Worm (Caenorhabditis elegans) whole organism, young adult: ENCODE data around the gene cope-1.

ENCODE experiments used
- B0035.1 ChIP-seq: sonication (generic microtip); optimal IDR thresholded peaks from 2 replicates; lab custom pipeline; 2016; ENCODE audit warnings: missing genetic modification characterization, mild to moderate bottlenecking, missing compliant biosample characterization, missing genotype, missing genetic modification reagents
- D2030.7 ChIP-seq: fragments of 200-800 bp; sonication (Bioruptor generic); IDR thresholded peaks from 2 replicates; pipeline ENCODE4 v1.3.6; 2022; ENCODE audit warnings: missing genetic modification reagents, missing genetic modification characterization, missing compliant biosample characterization
- F22D6.2 ChIP-seq: sonication (generic microtip); optimal IDR thresholded peaks from 2 replicates; lab custom pipeline; 2016; ENCODE audit warnings: mild to moderate bottlenecking, missing genetic modification characterization, missing compliant biosample characterization
- F23B12.7 ChIP-seq: sonication (generic microtip); optimal IDR thresholded peaks from 2 replicates; lab custom pipeline; 2017; ENCODE audit warnings: missing genetic modification characterization, mild to moderate bottlenecking, missing compliant biosample characterization, antibody characterized with exemption, moderate library complexity; ENCODE audit not compliant: insufficient read depth
- F33H1.4 ChIP-seq: fragments of 200-800 bp; sonication (Bioruptor generic); IDR thresholded peaks from 2 replicates; pipeline ENCODE4 v1.3.6; 2022; ENCODE audit warnings: missing genetic modification reagents, missing genetic modification characterization, missing compliant biosample characterization
- F37B4.10 ChIP-seq: fragments of 200-800 bp; sonication (Bioruptor generic); IDR thresholded peaks from 2 replicates; pipeline ENCODE4 v1.3.6; 2022; ENCODE audit warnings: missing genetic modification characterization, missing compliant biosample characterization
- F49E8.2 ChIP-seq: sonication (generic microtip); optimal IDR thresholded peaks from 3 replicates; lab custom pipeline; 2017; ENCODE audit warnings: missing genetic modification characterization, mild to moderate bottlenecking, missing compliant biosample characterization, antibody characterized with exemption, moderate library complexity; ENCODE audit not compliant: insufficient read depth
- F57A8.1 ChIP-seq: fragments of 200-800 bp; sonication (Bioruptor generic); optimal IDR thresholded peaks from 2 replicates; lab custom pipeline; 2018; ENCODE audit warnings: mild to moderate bottlenecking, missing genetic modification characterization, moderate library complexity, missing compliant biosample characterization
- F57C9.4 ChIP-seq: sonication (generic microtip); optimal IDR thresholded peaks from 2 replicates; lab custom pipeline; 2017; ENCODE audit warnings: mild to moderate bottlenecking, missing genetic modification characterization, missing compliant biosample characterization
- K11D2.4 ChIP-seq: fragments of 200-800 bp; sonication (Bioruptor generic); IDR thresholded peaks from 2 replicates; pipeline ENCODE4 v1.3.6; 2022; ENCODE audit warnings: missing genetic modification reagents, missing genetic modification characterization, missing compliant biosample characterization
- K12H6.12 ChIP-seq: fragments of 200-800 bp; sonication (Bioruptor generic); optimal IDR thresholded peaks from 2 replicates; lab custom pipeline; 2018; ENCODE audit warnings: mild to moderate bottlenecking, missing genetic modification characterization, missing compliant biosample characterization
- T26A5.8 ChIP-seq: sonication (generic microtip); optimal IDR thresholded peaks from 2 replicates; lab custom pipeline; 2016; ENCODE audit warnings: missing genetic modification characterization, missing compliant biosample characterization
- Y53G8AR.9 ChIP-seq: fragments of 200-800 bp; sonication (Bioruptor generic); conservative IDR thresholded peaks from 2 replicates; pipeline ENCODE4 v1.3.6; 2022; ENCODE audit warnings: missing genetic modification reagents, missing genetic modification characterization, missing compliant biosample characterization
- akir-1 ChIP-seq: fragments of 200-800 bp; sonication (Bioruptor generic); optimal IDR thresholded peaks from 2 replicates; lab custom pipeline; 2018; ENCODE audit warnings: mild to moderate bottlenecking, missing genetic modification characterization, moderate library complexity, missing compliant biosample characterization
- athp-1 ChIP-seq: sonication (generic microtip); optimal IDR thresholded peaks from 2 replicates; lab custom pipeline; 2017; ENCODE audit warnings: mild to moderate bottlenecking, missing genetic modification characterization, missing compliant biosample characterization
- attf-5 ChIP-seq: fragments of 200-800 bp; sonication (Bioruptor generic); optimal IDR thresholded peaks from 2 replicates; lab custom pipeline; 2018; ENCODE audit warnings: mild to moderate bottlenecking, missing genetic modification characterization, missing compliant biosample characterization
- ccch-3 ChIP-seq: fragments of 200-800 bp; sonication (Bioruptor generic); optimal IDR thresholded peaks from 2 replicates; lab custom pipeline; 2018; ENCODE audit warnings: mild to moderate bottlenecking, missing genetic modification characterization, missing compliant biosample characterization
- cebp-2 ChIP-seq: fragments of 200-800 bp; sonication (Bioruptor generic); IDR thresholded peaks from 2 replicates; pipeline ENCODE4 v1.3.6; 2022; ENCODE audit warnings: missing genetic modification characterization, missing compliant biosample characterization
- ceh-58 ChIP-seq: fragments of 200-800 bp; sonication (Bioruptor generic); IDR thresholded peaks from 2 replicates; pipeline ENCODE4 v1.3.6; 2022; ENCODE audit warnings: missing genetic modification characterization, missing compliant biosample characterization
- ceh-91 ChIP-seq: fragments of 200-800 bp; sonication (Bioruptor generic); IDR thresholded peaks from 2 replicates; pipeline ENCODE4 v1.3.6; 2022; ENCODE audit warnings: missing genetic modification reagents, missing genetic modification characterization, missing compliant biosample characterization
- die-1 ChIP-seq: sonication (generic microtip); optimal IDR thresholded peaks from 2 replicates; lab custom pipeline; 2016; ENCODE audit warnings: missing genotype, mild to moderate bottlenecking, missing genetic modification characterization, missing compliant biosample characterization
- dox-1 ChIP-seq: fragments of 200-800 bp; sonication (Bioruptor generic); IDR thresholded peaks from 2 replicates; pipeline ENCODE4 v1.3.6; 2022; ENCODE audit warnings: missing genetic modification reagents, missing genetic modification characterization, missing compliant biosample characterization
- egl-18 ChIP-seq: fragments of 200-800 bp; sonication (Bioruptor generic); IDR thresholded peaks from 2 replicates; pipeline ENCODE4 v1.3.6; 2022; ENCODE audit warnings: missing genetic modification reagents, missing genetic modification characterization, missing compliant biosample characterization
- egl-44 ChIP-seq: fragments of 200-800 bp; sonication (Bioruptor generic); IDR thresholded peaks from 2 replicates; pipeline ENCODE4 v1.3.6; 2022; ENCODE audit warnings: missing genetic modification reagents, missing genetic modification characterization, missing compliant biosample characterization
- egrh-3 ChIP-seq: fragments of 200-800 bp; sonication (Bioruptor generic); IDR thresholded peaks from 2 replicates; pipeline ENCODE4 v1.3.6; 2022; ENCODE audit warnings: missing genetic modification reagents, missing genetic modification characterization, missing compliant biosample characterization
- hlh-12 ChIP-seq: sonication (generic microtip); optimal IDR thresholded peaks from 2 replicates; lab custom pipeline; 2016; ENCODE audit warnings: missing genetic modification characterization, missing compliant biosample characterization
- hlh-26 ChIP-seq: fragments of 200-800 bp; sonication (Bioruptor generic); conservative IDR thresholded peaks from 2 replicates; pipeline ENCODE4 v1.3.6; 2022; ENCODE audit warnings: missing genetic modification reagents, missing genetic modification characterization, missing compliant biosample characterization
- hmg-1.2 ChIP-seq: fragments of 200-800 bp; sonication (Bioruptor generic); IDR thresholded peaks from 2 replicates; pipeline ENCODE4 v1.3.6; 2022; ENCODE audit warnings: missing genetic modification reagents, missing genetic modification characterization, missing compliant biosample characterization
- hrde-1 ChIP-seq: sonication (generic microtip); optimal IDR thresholded peaks from 2 replicates; lab custom pipeline; 2016; ENCODE audit warnings: missing genetic modification characterization, mild to moderate bottlenecking, missing compliant biosample characterization, moderate library complexity, missing genotype, missing genetic modification reagents, borderline replicate concordance
- hsf-1 ChIP-seq: fragments of 200-800 bp; sonication (Bioruptor generic); IDR thresholded peaks from 2 replicates; pipeline ENCODE4 v1.3.6; 2022; ENCODE audit warnings: missing genetic modification reagents, missing genetic modification characterization, missing compliant biosample characterization
- let-526 ChIP-seq: fragments of 200-800 bp; sonication (Bioruptor generic); IDR thresholded peaks from 2 replicates; pipeline ENCODE4 v1.3.6; 2022; ENCODE audit warnings: missing genetic modification reagents, missing genetic modification characterization, missing compliant biosample characterization
- let-607 ChIP-seq, 2 experiments: fragments of 200-800 bp in 1 of 2; sonication (Bioruptor generic) in 1 of 2; sonication (generic microtip) in 1 of 2; optimal IDR thresholded peaks; 2 replicates each; lab custom pipeline; 2016 to 2018; ENCODE audit warnings: mild to moderate bottlenecking in 2 of 2, missing compliant biosample characterization in 2 of 2, missing genetic modification characterization in 2 of 2, moderate library complexity in 2 of 2, missing genotype in 1 of 2
- lin-35 ChIP-seq, 3 experiments: fragments of 150-350 bp in 2 of 3; sonication (generic microtip) in 1 of 3; optimal IDR thresholded peaks; 2 replicates each; lab custom pipeline; 2014 to 2018; ENCODE audit warnings: missing biosample characterization in 3 of 3, missing genetic modification characterization in 3 of 3, missing genetic modification reagents in 3 of 3
- lin-40 ChIP-seq: sonication (generic microtip); optimal IDR thresholded peaks from 2 replicates; lab custom pipeline; 2016; ENCODE audit warnings: missing genetic modification characterization, mild to moderate bottlenecking, missing compliant biosample characterization, missing genotype, missing genetic modification reagents
- lir-1 ChIP-seq: fragments of 200-800 bp; sonication (Bioruptor generic); conservative IDR thresholded peaks from 2 replicates; pipeline ENCODE4 v1.3.6; 2022; ENCODE audit warnings: missing genetic modification reagents, missing genetic modification characterization, missing compliant biosample characterization
- madf-6 ChIP-seq: fragments of 200-800 bp; sonication (Bioruptor generic); IDR thresholded peaks from 2 replicates; pipeline ENCODE4 v1.3.6; 2022; ENCODE audit warnings: missing genetic modification reagents, missing genetic modification characterization, missing compliant biosample characterization
- madf-8 ChIP-seq: fragments of 200-800 bp; sonication (Bioruptor generic); conservative IDR thresholded peaks from 2 replicates; pipeline ENCODE4 v1.3.6; 2022; ENCODE audit warnings: missing genetic modification reagents, missing genetic modification characterization, missing compliant biosample characterization
- mel-28 ChIP-seq: sonication (generic microtip); optimal IDR thresholded peaks from 2 replicates; lab custom pipeline; 2016; ENCODE audit warnings: borderline replicate concordance, mild to moderate bottlenecking, missing genetic modification characterization, missing compliant biosample characterization
- nfyb-1 ChIP-seq: fragments of 200-800 bp; sonication (Bioruptor generic); IDR thresholded peaks from 2 replicates; pipeline ENCODE4 v1.3.6; 2022; ENCODE audit warnings: missing genetic modification reagents, missing genetic modification characterization, missing compliant biosample characterization
- nhr-27 ChIP-seq: fragments of 200-800 bp; sonication (Bioruptor generic); optimal IDR thresholded peaks from 2 replicates; lab custom pipeline; 2018; ENCODE audit warnings: mild to moderate bottlenecking, missing genetic modification characterization, moderate library complexity, missing compliant biosample characterization
- sdz-38 ChIP-seq: sonication (generic microtip); optimal IDR thresholded peaks from 2 replicates; lab custom pipeline; 2016; ENCODE audit warnings: missing genotype, missing genetic modification characterization, missing compliant biosample characterization
- snpc-4 ChIP-seq, 5 experiments: fragments of 150-350 bp in 1 of 5; sonication (generic microtip) in 4 of 5; optimal IDR thresholded peaks; 2 replicates each; lab custom pipeline; 2014 to 2018; ENCODE audit warnings: missing genetic modification characterization in 5 of 5, missing biosample characterization in 3 of 5, antibody characterized with exemption in 2 of 5, mild to moderate bottlenecking in 2 of 5, missing compliant biosample characterization in 2 of 5, missing genotype in 2 of 5, moderate library complexity in 2 of 5, missing genetic modification reagents in 1 of 5
- unc-62 ChIP-seq: fragments of 150-350 bp; optimal IDR thresholded peaks from 2 replicates; lab custom pipeline; 2014; ENCODE audit warnings: missing biosample characterization, missing genetic modification reagents, missing genetic modification characterization
- ztf-18 ChIP-seq: sonication (generic microtip); optimal IDR thresholded peaks from 2 replicates; lab custom pipeline; 2016; ENCODE audit warnings: missing genotype, mild to moderate bottlenecking, missing genetic modification characterization, missing compliant biosample characterization
- ztf-26 ChIP-seq: sonication (generic microtip); optimal IDR thresholded peaks from 2 replicates; lab custom pipeline; 2017; ENCODE audit warnings: missing genetic modification characterization, missing compliant biosample characterization
- ztf-6 ChIP-seq: fragments of 200-800 bp; sonication (Bioruptor generic); IDR thresholded peaks from 2 replicates; pipeline ENCODE4 v1.3.6; 2022; ENCODE audit warnings: missing genetic modification reagents, missing genetic modification characterization, missing compliant biosample characterization

Gene cope-1

ce11 chrIII:13462965-13463783, 37.1 kb downstream of the cope-1 start, which contains the start of gene ant-1.1:
Gene ant-1.1 (plus strand): TSS chrIII:13463163.
- peak; percentile 85 for TF ChIP-seq K12H6.12
- TF ChIP-seq ceh-58 (GFP tag; lab: Robert Waterston, UW), result no peak
- TF ChIP-seq ztf-26, result peak; percentile 85
- peak; percentile 83 for TF ChIP-seq K11D2.4 (GFP tag; lab: Robert Waterston, UW)
- peak; percentile 10 for TF ChIP-seq F49E8.2 (tag; lab: Kevin White, UChicago)
- TF ChIP-seq unc-62, result no peak
- TF ChIP-seq ceh-91, result peak; percentile 78
- peak; percentile 68 for TF ChIP-seq F23B12.7 (tag; lab: Kevin White, UChicago)
- TF ChIP-seq F22D6.2 (tag; lab: Kevin White, UChicago), result peak; percentile 1
- TF ChIP-seq nhr-27 (tag; lab: Kevin White, UChicago), result no peak
- no peak for TF ChIP-seq F37B4.10 (GFP tag; lab: Robert Waterston, UW)
- TF ChIP-seq hsf-1, result peak; percentile 85
- TF ChIP-seq lir-1, result peak; percentile 88
- TF ChIP-seq akir-1 (GFP tag; lab: Kevin White, UChicago), result no peak
- peak; percentile 75 for TF ChIP-seq hmg-1.2 (GFP tag; lab: Robert Waterston, UW)
- peak; percentile 13 to 96 (median 66) for TF ChIP-seq lin-35 (GFP tag; optimal IDR thresholded peaks at IDR 0.05; lab: Kevin White, UChicago)
- no peak for TF ChIP-seq egl-44
- peak; percentile 95 for TF ChIP-seq Y53G8AR.9 (GFP tag; lab: Robert Waterston, UW)
- TF ChIP-seq ztf-18 (tag; lab: Kevin White, UChicago), result peak; percentile 87
- peak; percentile 82 for TF ChIP-seq dox-1
- TF ChIP-seq hlh-12 (tag; lab: Kevin White, UChicago), result no peak
- TF ChIP-seq F57A8.1 (GFP tag; lab: Kevin White, UChicago), result no peak
- TF ChIP-seq B0035.1 (tag; lab: Kevin White, UChicago), result peak; percentile 1
- peak; percentile 54; the same call in 1 of the 2 replicates for TF ChIP-seq let-526 (GFP tag; lab: Robert Waterston, UW)
- peak; percentile 88 for TF ChIP-seq attf-5
- no peak for TF ChIP-seq egl-18 (GFP tag; lab: Robert Waterston, UW)
- peak; percentile 29; the same call in 1 of the 2 replicates for TF ChIP-seq madf-8 (GFP tag; lab: Robert Waterston, UW)
- TF ChIP-seq F57C9.4 (tag; lab: Kevin White, UChicago), result no peak
- TF ChIP-seq sdz-38 (tag; lab: Kevin White, UChicago), result no peak
- TF ChIP-seq let-607 (tag; optimal IDR thresholded peaks at IDR 0.05; lab: Kevin White, UChicago), result peak; percentile 14 to 77
- TF ChIP-seq F33H1.4 (GFP tag; lab: Robert Waterston, UW), result peak; percentile 99
- TF ChIP-seq snpc-4 (GFP tag; optimal IDR thresholded peaks at IDR 0.05; lab: Kevin White, UChicago), result no peak
- TF ChIP-seq snpc-4 (tag; optimal IDR thresholded peaks at IDR 0.05; lab: Kevin White, UChicago), result peak in 3 of 4 experiments; percentile 34 to 65 (median 57)
- TF ChIP-seq mel-28, result peak; percentile 38
- TF ChIP-seq ccch-3, result no peak
- peak; percentile 81 for TF ChIP-seq athp-1 (tag; lab: Kevin White, UChicago)
- TF ChIP-seq ztf-6 (GFP tag; lab: Robert Waterston, UW), result 0 out of 2 replicates have a peak, but pooled peaks have one; percentile 38
- peak; percentile 35 for TF ChIP-seq die-1 (tag; lab: Kevin White, UChicago)
- peak; percentile 88 for TF ChIP-seq egrh-3 (GFP tag; lab: Robert Waterston, UW)
- TF ChIP-seq hlh-26 (GFP tag; lab: Robert Waterston, UW), result no peak
- peak; percentile 85 for TF ChIP-seq madf-6 (GFP tag; lab: Robert Waterston, UW)
- TF ChIP-seq lin-40 (tag; lab: Kevin White, UChicago), result peak; percentile 91
- TF ChIP-seq T26A5.8 (tag; lab: Kevin White, UChicago), result no peak
- TF ChIP-seq hrde-1, result no peak
- peak; percentile 88 for TF ChIP-seq D2030.7 (GFP tag; lab: Robert Waterston, UW)
- peak; percentile 95 for TF ChIP-seq nfyb-1 (GFP tag; lab: Robert Waterston, UW)
- no peak for TF ChIP-seq cebp-2 (GFP tag; lab: Robert Waterston, UW)
